Worm (Caenorhabditis elegans): ENCODE data around the gene C06C3.10.
A peak's percentile ranks its signal among the peaks of the same experiment; 100 is the strongest.

C06C3.10 gene

DNA sequence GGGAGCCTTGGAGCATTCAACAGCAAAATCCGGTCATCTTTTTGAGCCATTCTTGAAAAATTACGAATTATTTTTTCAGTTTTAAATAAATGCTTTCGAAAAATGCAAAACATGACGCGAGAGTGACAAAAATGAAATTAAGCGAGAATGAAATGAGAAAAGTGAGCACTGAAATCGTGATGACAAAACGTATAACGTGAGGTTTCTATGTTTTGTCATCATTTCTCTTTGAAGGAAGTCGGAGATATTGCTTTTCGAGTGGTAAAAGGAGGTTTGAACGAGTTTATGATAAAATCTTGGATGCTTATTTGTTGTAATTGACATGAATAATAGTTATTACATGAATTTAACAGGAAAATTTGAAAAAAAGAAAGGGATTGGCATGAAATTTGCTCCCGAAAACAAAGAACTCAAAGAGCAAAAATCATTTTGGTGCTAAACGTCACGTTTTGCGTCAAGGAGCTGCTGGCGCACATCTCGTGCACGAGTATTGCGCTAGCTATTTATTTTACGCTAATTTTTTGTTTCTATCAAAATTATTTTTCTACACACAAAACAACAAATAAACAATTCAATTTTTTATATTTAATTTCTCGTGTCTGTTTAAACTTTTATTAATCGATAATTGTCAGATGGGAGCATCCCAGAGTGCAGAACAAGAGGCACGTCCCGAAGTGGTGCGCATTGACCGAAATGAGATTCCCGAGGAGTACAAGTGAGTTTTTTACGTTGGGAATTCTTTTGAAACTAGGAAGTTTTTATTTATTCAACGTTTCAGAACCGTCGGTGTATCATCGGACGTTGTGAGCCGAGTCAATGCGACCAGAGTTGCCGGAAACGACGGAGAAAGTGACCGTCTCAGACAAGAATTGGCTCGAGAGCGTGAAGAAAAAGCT, 39.6 kb upstream of the C06C3.10 start, which contains the start of the genes gss-1 and chch-3:
Gene gss-1 (minus strand): TSS at position 51 of the 896 bp plus-strand sequence.
Gene chch-3 (plus strand): TSS at position 633 of the 896 bp plus-strand sequence.
- TF ChIP-seq snpc-4 (tag; optimal IDR thresholded peaks at IDR 0.05) (peak; percentile 64), ceh-82 (tag; optimal IDR thresholded peaks at IDR 0.05) (no peak), lin-39 (tag; optimal IDR thresholded peaks at IDR 0.05) (peak; percentile 55), nhr-11 (tag; optimal IDR thresholded peaks at IDR 0.05) (no peak), ceh-28 (tag; optimal IDR thresholded peaks at IDR 0.05) (no peak), ztf-4 (tag; optimal IDR thresholded peaks at IDR 0.05) (no peak), mml-1 (tag; optimal IDR thresholded peaks at IDR 0.05) (no peak), mdl-1 (tag; optimal IDR thresholded peaks at IDR 0.05) (no peak), jun-1 (tag; optimal IDR thresholded peaks at IDR 0.05) (no peak), ztf-11 (tag; optimal IDR thresholded peaks at IDR 0.05) (no peak), ZK546.5 (tag; optimal IDR thresholded peaks at IDR 0.05) (no peak), unc-39 (tag; optimal IDR thresholded peaks at IDR 0.05) (no peak), fkh-10 (GFP tag; optimal IDR thresholded peaks at IDR 0.05) (no peak), aly-2 (tag; optimal IDR thresholded peaks at IDR 0.05) (no peak), elt-3 (tag; optimal IDR thresholded peaks at IDR 0.05) (no peak), pqm-1 (tag; optimal IDR thresholded peaks at IDR 0.05) (peak; percentile 0), elt-2 (tag; optimal IDR thresholded peaks at IDR 0.05) (peak; percentile 54), eor-1 (tag; optimal IDR thresholded peaks at IDR 0.05) (no peak), nhr-43 (tag; optimal IDR thresholded peaks at IDR 0.05; ENCODE audit: poor library complexity, severe bottlenecking) (peak; percentile 40), nhr-67 (tag; optimal IDR thresholded peaks at IDR 0.05) (no peak), pha-4 (tag; optimal IDR thresholded peaks at IDR 0.05) (peak; percentile 75), fkh-2 (tag; optimal IDR thresholded peaks at IDR 0.05) (no peak), nhr-25 (tag; optimal IDR thresholded peaks at IDR 0.05) (no peak), nhr-28 (tag; optimal IDR thresholded peaks at IDR 0.05) (no peak), sea-2 (GFP tag; optimal IDR thresholded peaks at IDR 0.05) (no peak), nhr-23 (tag; optimal IDR thresholded peaks at IDR 0.05) (peak; percentile 32), egl-5 (tag; optimal IDR thresholded peaks at IDR 0.05) (no peak), R02D3.7 (tag; optimal IDR thresholded peaks at IDR 0.05) (no peak), lin-15B (tag; optimal IDR thresholded peaks at IDR 0.05) (peak; percentile 55), zag-1 (tag; optimal IDR thresholded peaks at IDR 0.05) (no peak), elt-1 (tag; optimal IDR thresholded peaks at IDR 0.05) (no peak), ceh-9 (tag; optimal IDR thresholded peaks at IDR 0.05) (no peak), nhr-12 (tag; optimal IDR thresholded peaks at IDR 0.05) (no peak), skn-1 (tag; optimal IDR thresholded peaks at IDR 0.05) (no peak)

DNA sequence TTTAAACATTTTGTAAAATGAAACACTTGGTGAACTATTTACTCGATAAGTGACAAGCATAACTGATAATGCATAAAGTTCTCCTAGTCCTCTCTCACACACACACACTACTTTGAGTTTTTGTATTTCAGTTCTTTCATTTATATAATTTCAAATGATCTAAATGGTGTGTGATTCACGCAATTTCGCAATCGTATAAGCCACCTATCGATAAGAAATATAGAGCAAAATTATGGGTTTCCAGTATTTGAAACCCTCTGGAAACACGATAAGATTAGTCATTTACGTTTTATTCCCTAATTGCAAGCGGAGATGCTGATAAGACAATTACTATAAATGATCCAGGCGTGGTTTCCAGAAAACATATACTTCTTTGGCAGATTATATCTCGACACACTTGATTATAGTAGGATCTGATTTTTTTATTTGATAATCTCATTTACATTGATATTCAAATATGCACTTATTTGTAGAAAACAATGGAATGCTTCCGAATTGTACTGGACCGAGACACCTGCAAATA, 35.1 kb upstream of the C06C3.10 start, which contains the start of gene arrd-3:
Gene arrd-3 (plus strand): TSS at position 473 of the 523 bp plus-strand sequence.
- no peak for TF ChIP-seq nhr-11 (tag; optimal IDR thresholded peaks at IDR 0.05)
- TF ChIP-seq pqm-1 (tag; optimal IDR thresholded peaks at IDR 0.05): peak; percentile 87
- peak; percentile 73 for TF ChIP-seq elt-2 (tag; optimal IDR thresholded peaks at IDR 0.05)

DNA sequence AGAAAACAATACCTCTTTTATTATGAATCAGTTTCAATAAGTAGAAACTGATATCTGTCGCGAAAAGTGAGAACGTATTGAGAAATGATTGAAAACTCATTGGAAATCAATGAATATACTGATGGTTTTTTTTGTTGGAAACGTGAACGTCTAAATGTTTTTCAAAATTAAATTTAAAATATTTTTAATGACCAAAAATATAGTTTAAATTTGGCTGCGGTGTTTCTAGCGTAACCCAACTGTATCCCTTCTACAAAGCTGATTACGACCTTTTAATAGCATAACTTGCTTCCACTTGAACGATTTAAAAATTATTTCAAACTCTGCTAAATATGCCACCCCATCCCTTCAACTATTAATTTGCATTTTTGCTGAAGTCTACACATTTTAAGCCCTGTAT, 34.4 kb upstream of the C06C3.10 start, which contains the start of gene M176.9:
Gene M176.9 (minus strand): TSS at position 101 of the 400 bp plus-strand sequence.
- TF ChIP-seq daf-12 (tag; optimal IDR thresholded peaks at IDR 0.05): no peak
- TF ChIP-seq nhr-25 (tag; optimal IDR thresholded peaks at IDR 0.05): no peak
- no peak for TF ChIP-seq lin-15B (tag; optimal IDR thresholded peaks at IDR 0.05)
- TF ChIP-seq unc-39 (tag; optimal IDR thresholded peaks at IDR 0.05): no peak
- TF ChIP-seq ZK546.5 (tag; optimal IDR thresholded peaks at IDR 0.05): no peak
- TF ChIP-seq pha-4 (tag; optimal IDR thresholded peaks at IDR 0.05): no peak
- no peak for TF ChIP-seq elt-2 (tag; optimal IDR thresholded peaks at IDR 0.05)
- TF ChIP-seq sea-2 (GFP tag; optimal IDR thresholded peaks at IDR 0.05): no peak
- no peak for TF ChIP-seq jun-1 (tag; optimal IDR thresholded peaks at IDR 0.05)

DNA sequence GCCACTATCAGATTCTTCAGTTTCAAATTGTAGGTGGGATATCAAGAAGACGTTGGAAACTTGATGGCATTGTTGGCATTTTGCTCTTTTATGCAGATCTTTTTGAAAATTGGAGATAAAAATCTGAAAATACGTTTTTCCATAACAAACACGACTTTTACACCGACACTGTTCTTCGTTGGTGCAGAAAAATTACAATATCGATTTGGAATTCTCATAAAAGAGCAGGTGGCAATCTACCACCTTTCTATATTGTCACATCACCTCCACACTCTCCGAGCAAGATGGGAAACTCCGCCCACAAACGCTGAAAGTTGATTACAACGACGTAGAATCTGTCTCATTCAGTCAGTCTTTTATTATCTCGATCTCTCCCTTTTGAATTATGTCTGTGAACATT, 30.4 kb upstream of the C06C3.10 start, which contains the start of gene arrd-2:
Gene arrd-2 (plus strand): TSS at position 301 of the 400 bp plus-strand sequence.
- TF ChIP-seq eor-1 (tag; optimal IDR thresholded peaks at IDR 0.05): no peak
- no peak for TF ChIP-seq nhr-67 (tag; optimal IDR thresholded peaks at IDR 0.05)
- TF ChIP-seq elt-3 (tag; optimal IDR thresholded peaks at IDR 0.05): no peak

Measured in whole organism, L3 larva.